Fruit fly (Drosophila melanogaster): Measurements from ENCODE around the gene CG5646.

CG5646 gene

DNA sequence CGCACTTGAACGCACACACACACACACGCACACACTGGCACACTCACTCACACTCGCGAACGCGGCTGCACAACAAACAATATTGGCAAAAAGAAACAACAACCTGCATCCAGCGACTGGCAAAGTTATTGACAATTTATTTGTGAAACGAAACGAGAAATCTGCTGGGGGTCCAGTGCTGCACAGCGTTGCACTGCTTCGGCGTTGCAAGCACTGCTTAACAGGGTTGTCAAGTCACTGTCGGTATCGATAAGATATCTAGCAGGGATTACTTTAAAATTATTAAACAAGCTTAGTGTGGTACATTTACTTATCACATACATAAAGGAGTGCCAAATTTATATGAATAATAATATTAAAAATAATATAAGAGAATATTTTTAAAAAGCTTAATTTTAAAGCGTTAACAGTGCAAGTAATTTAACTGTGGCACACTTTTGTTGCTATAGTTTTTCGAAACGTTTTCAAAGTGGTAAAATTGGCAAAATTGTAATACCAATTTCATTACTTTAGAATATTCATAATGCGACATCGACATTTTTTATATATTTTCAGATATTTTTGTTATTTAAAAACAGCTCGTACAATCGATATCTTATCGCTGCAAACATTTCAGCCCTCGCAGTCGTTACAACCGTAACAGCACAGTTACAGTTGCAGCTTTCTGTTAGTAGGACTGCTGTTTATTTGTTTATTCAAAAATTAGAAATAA is 46.3 kb upstream of the CG5646 start, which contains the start of the genes dsd and Tusp (continued):
- peak; percentile 91 for TF ChIP-seq sens (GFP tag)
- peak; percentile 73 for TF ChIP-seq Dad (GFP tag; optimal IDR thresholded peaks at IDR 0.05)
- TF ChIP-seq Oaz (GFP tag; IDR thresholded peaks at IDR 0.05), result peak; percentile 20; the same call in 1 of the 2 replicates
- TF ChIP-seq CG6272 (GFP tag; IDR thresholded peaks at IDR 0.05), result peak; percentile 68
- peak; percentile 62 for TF ChIP-seq Bgb (GFP tag; IDR thresholded peaks at IDR 0.05; ENCODE audit: partially characterized antibody)
- peak; percentile 68; the same call in 2 of the 3 replicates for TF ChIP-seq vnd (GFP tag; IDR thresholded peaks at IDR 0.05; ENCODE audit: partially characterized antibody)
- peak; percentile 73 for TF ChIP-seq pho (GFP tag; optimal IDR thresholded peaks at IDR 0.05)
- TF ChIP-seq Dfd (GFP tag; optimal IDR thresholded peaks at IDR 0.05), result no peak
- peak; percentile 52 for TF ChIP-seq CG4328 (GFP tag; optimal IDR thresholded peaks at IDR 0.05)
- TF ChIP-seq Rfx (GFP tag; IDR thresholded peaks at IDR 0.05), result peak; percentile 90
- TF ChIP-seq al (GFP tag; IDR thresholded peaks at IDR 0.05), result peak; percentile 69
- peak; percentile 9; the same call in 1 of the 3 replicates for TF ChIP-seq CG34224 (GFP tag; IDR thresholded peaks at IDR 0.05; ENCODE audit: partially characterized antibody)
- no peak for TF ChIP-seq sc (optimal IDR thresholded peaks at IDR 0.05)
- peak; percentile 25 for TF ChIP-seq sc (GFP tag; optimal IDR thresholded peaks at IDR 0.05)
- peak; percentile 84 for TF ChIP-seq CG4617 (GFP tag; optimal IDR thresholded peaks at IDR 0.05; ENCODE audit: borderline replicate concordance)
- peak; percentile 64 for TF ChIP-seq ems (GFP tag; optimal IDR thresholded peaks at IDR 0.05)
- peak; percentile 93 for TF ChIP-seq CG12659 (GFP tag; optimal IDR thresholded peaks at IDR 0.05)
- TF ChIP-seq Fer2 (tag; optimal IDR thresholded peaks at IDR 0.05), result peak; percentile 56
- TF ChIP-seq bowl (GFP tag; IDR thresholded peaks at IDR 0.05), result no peak
- TF ChIP-seq pros (GFP tag; optimal IDR thresholded peaks at IDR 0.05), result no peak
- TF ChIP-seq kah (GFP tag; optimal IDR thresholded peaks at IDR 0.05), result peak; percentile 45
- TF ChIP-seq CG1602 (GFP tag; optimal IDR thresholded peaks at IDR 0.05), result peak; percentile 80
- peak; percentile 26 for TF ChIP-seq lbe (GFP tag; optimal IDR thresholded peaks at IDR 0.05)
- peak; percentile 59 for TF ChIP-seq jumu (GFP tag; optimal IDR thresholded peaks at IDR 0.05)
- TF ChIP-seq her (GFP tag; optimal IDR thresholded peaks at IDR 0.05), result peak; percentile 56
- peak; percentile 55 for TF ChIP-seq CG31365 (tag; optimal IDR thresholded peaks at IDR 0.05)
- peak; percentile 57 for TF ChIP-seq CG13287 (GFP tag; IDR thresholded peaks at IDR 0.05; ENCODE audit: partially characterized antibody)
- peak; percentile 91 for TF ChIP-seq Xbp1 (GFP tag; optimal IDR thresholded peaks at IDR 0.05)
- TF ChIP-seq Asciz (GFP tag; optimal IDR thresholded peaks at IDR 0.05), result peak; percentile 44
- peak; percentile 58 for TF ChIP-seq CG17802 (tag; optimal IDR thresholded peaks at IDR 0.05)
- peak; percentile 91 for TF ChIP-seq row (GFP tag; IDR thresholded peaks at IDR 0.05)
- peak; percentile 13 for TF ChIP-seq luna (GFP tag; optimal IDR thresholded peaks at IDR 0.05)
- peak; percentile 72 for TF ChIP-seq grau (tag; optimal IDR thresholded peaks at IDR 0.05)
- TF ChIP-seq CG2875 (GFP tag; optimal IDR thresholded peaks at IDR 0.05), result peak; percentile 26
- TF ChIP-seq CG3838 (GFP tag; optimal IDR thresholded peaks at IDR 0.05), result no peak
- TF ChIP-seq CG11560 (tag; IDR thresholded peaks at IDR 0.05), result no peak
- peak; percentile 58 for TF ChIP-seq Atf3 (GFP tag; optimal IDR thresholded peaks at IDR 0.05)
- TF ChIP-seq MTF-1 (GFP tag; optimal IDR thresholded peaks at IDR 0.05; ENCODE audit: borderline replicate concordance), result peak; percentile 36
- peak; percentile 20; the same call in 2 of the 3 replicates for TF ChIP-seq B-H1 (GFP tag; IDR thresholded peaks at IDR 0.05)
- TF ChIP-seq CG10274 (GFP tag; optimal IDR thresholded peaks at IDR 0.05), result peak; percentile 23
- peak; percentile 25 for TF ChIP-seq Dp (GFP tag; optimal IDR thresholded peaks at IDR 0.05)
- no peak for TF ChIP-seq ac (GFP tag; optimal IDR thresholded peaks at IDR 0.05)
- TF ChIP-seq CG7963 (GFP tag; IDR thresholded peaks at IDR 0.05; ENCODE audit: partially characterized antibody), result 0 out of 3 replicates have a peak, but pooled peaks have one; percentile 38
- peak; percentile 84 for TF ChIP-seq tin (GFP tag; optimal IDR thresholded peaks at IDR 0.05)
- TF ChIP-seq usp (GFP tag; optimal IDR thresholded peaks at IDR 0.05), result no peak
- TF ChIP-seq Doc3 (GFP tag; IDR thresholded peaks at IDR 0.05; ENCODE audit: partially characterized antibody), result peak; percentile 56; the same call in 1 of the 3 replicates
- TF ChIP-seq ken (GFP tag; IDR thresholded peaks at IDR 0.05), result peak; percentile 86
- TF ChIP-seq Dek (tag; optimal IDR thresholded peaks at IDR 0.05), result peak; percentile 69
- TF ChIP-seq sna (GFP tag; IDR thresholded peaks at IDR 0.05; ENCODE audit: partially characterized antibody), result no peak; the same call in 1 of the 2 replicates

Measured in whole organism, embryonic.